Fruit fly (Drosophila melanogaster): ENCODE measurements around the gene CG14710.

Gene CG14710

dm6 chr3R:11656614-11657216 lies 36.8 kb downstream of the CG14710 start (continued):
- TF ChIP-seq Nf-YC (tag; optimal IDR thresholded peaks at IDR 0.05) (peak; percentile 73), CG14014 (GFP tag; IDR thresholded peaks at IDR 0.05) (peak; percentile 97), oc (tag; optimal IDR thresholded peaks at IDR 0.05) (peak; percentile 98), ro (GFP tag; IDR thresholded peaks at IDR 0.05) (peak; percentile 90), Lpt (GFP tag; optimal IDR thresholded peaks at IDR 0.05) (no peak), CG11093 (GFP tag; IDR thresholded peaks at IDR 0.05) (peak; percentile 90), CG7357 (GFP tag; IDR thresholded peaks at IDR 0.05) (peak; percentile 91), CG15011 (GFP tag; optimal IDR thresholded peaks at IDR 0.05) (peak; percentile 90), emc (GFP tag; optimal IDR thresholded peaks at IDR 0.05) (peak; percentile 87), MTF-1 (GFP tag; optimal IDR thresholded peaks at IDR 0.05; ENCODE audit: borderline replicate concordance) (peak; percentile 92), CG31388 (GFP tag; optimal IDR thresholded peaks at IDR 0.05) (peak; percentile 91), ato (GFP tag; IDR thresholded peaks at IDR 0.05; ENCODE audit: partially characterized antibody) (no peak), Blimp-1 (GFP tag; optimal IDR thresholded peaks at IDR 0.05) (peak; percentile 95), CG16863 (GFP tag; optimal IDR thresholded peaks at IDR 0.05) (peak; percentile 93), PHDP (tag; optimal IDR thresholded peaks at IDR 0.05) (peak; percentile 97), fd3F (GFP tag; optimal IDR thresholded peaks at IDR 0.05) (peak; percentile 96), B-H2 (GFP tag; optimal IDR thresholded peaks at IDR 0.05) (peak; percentile 71), phol (tag; optimal IDR thresholded peaks at IDR 0.05) (peak; percentile 94), Dip2 (GFP tag; IDR thresholded peaks at IDR 0.05) (peak; percentile 62; the same call in 1 of the 2 replicates), caup (GFP tag; optimal IDR thresholded peaks at IDR 0.05; ENCODE audit: severe bottlenecking) (peak; percentile 96), z (GFP tag; IDR thresholded peaks at IDR 0.05) (peak; percentile 77), twi (tag; optimal IDR thresholded peaks at IDR 0.05) (peak; percentile 82), vfl (GFP tag; optimal IDR thresholded peaks at IDR 0.05) (peak; percentile 96), CG16815 (GFP tag; optimal IDR thresholded peaks at IDR 0.05) (peak; percentile 89), ssp (GFP tag; IDR thresholded peaks at IDR 0.05) (peak; percentile 88), Chrac-16 (GFP tag; optimal IDR thresholded peaks at IDR 0.05) (peak; percentile 96), sr (GFP tag; IDR thresholded peaks at IDR 0.05) (peak; percentile 84), MESR4 (GFP tag; optimal IDR thresholded peaks at IDR 0.05) (peak; percentile 60), CG12659 (GFP tag; optimal IDR thresholded peaks at IDR 0.05) (peak; percentile 98), zfh2 (GFP tag; optimal IDR thresholded peaks at IDR 0.05) (peak; percentile 95), Abd-B (GFP tag; optimal IDR thresholded peaks at IDR 0.05) (peak; percentile 91), CG7271 (tag; optimal IDR thresholded peaks at IDR 0.05) (peak; percentile 69), Elba2 (GFP tag; optimal IDR thresholded peaks at IDR 0.05) (no peak), D (optimal IDR thresholded peaks at IDR 0.05) (no peak), D (GFP tag; optimal IDR thresholded peaks at IDR 0.05) (peak; percentile 86), CG1832 (GFP tag; optimal IDR thresholded peaks at IDR 0.05) (no peak), ATbp (GFP tag; optimal IDR thresholded peaks at IDR 0.05) (peak; percentile 94), Dbx (GFP tag; IDR thresholded peaks at IDR 0.05) (peak; percentile 97), chm (GFP tag; IDR thresholded peaks at IDR 0.05) (peak; percentile 98), shn (GFP tag; optimal IDR thresholded peaks at IDR 0.05) (peak; percentile 89), her (GFP tag; optimal IDR thresholded peaks at IDR 0.05) (peak; percentile 91), pb (GFP tag; optimal IDR thresholded peaks at IDR 0.05) (peak; percentile 94), CG9727 (GFP tag; optimal IDR thresholded peaks at IDR 0.05) (peak; percentile 94), pros (GFP tag; optimal IDR thresholded peaks at IDR 0.05) (no peak), CG6683 (GFP tag; optimal IDR thresholded peaks at IDR 0.05) (peak; percentile 86), rib (GFP tag; IDR thresholded peaks at IDR 0.05) (peak; percentile 97), CG6175 (GFP tag; IDR thresholded peaks at IDR 0.05) (peak; percentile 96), HmgZ (tag; optimal IDR thresholded peaks at IDR 0.05) (peak; percentile 96), ab (GFP tag; optimal IDR thresholded peaks at IDR 0.05) (peak; percentile 84), CG9932 (GFP tag; IDR thresholded peaks at IDR 0.05) (peak; percentile 98)
